Worm (Caenorhabditis elegans): ENCODE data around the gene daz-1.

Gene daz-1

ce11 chrII:5455650-5456355 lies at the start of gene daz-1:
Gene daz-1 (plus strand): TSS chrII:5456305.
- no peak for TF ChIP-seq irx-1 (tag; optimal IDR thresholded peaks at IDR 0.05)
- TF ChIP-seq zag-1 (tag; optimal IDR thresholded peaks at IDR 0.05) = no peak
- no peak for TF ChIP-seq nhr-237 (tag; optimal IDR thresholded peaks at IDR 0.05)
- no peak for TF ChIP-seq hlh-17 (GFP tag; optimal IDR thresholded peaks at IDR 0.05; ENCODE audit: borderline replicate concordance)
- TF ChIP-seq zip-4 (GFP tag; optimal IDR thresholded peaks at IDR 0.05) = no peak
- TF ChIP-seq jun-1 (tag; optimal IDR thresholded peaks at IDR 0.05) = no peak
- no peak for TF ChIP-seq unc-86 (tag; optimal IDR thresholded peaks at IDR 0.05)
- no peak for TF ChIP-seq lir-3 (tag; optimal IDR thresholded peaks at IDR 0.05; ENCODE audit: poor library complexity)
- no peak for TF ChIP-seq efl-1 (optimal IDR thresholded peaks at IDR 0.05)
- no peak for TF ChIP-seq efl-1 (GFP tag; optimal IDR thresholded peaks at IDR 0.05 in 1 of 2)

ce11 chrII:5407548-5407947 lies 48.6 kb upstream of the daz-1 start, which contains the start of gene clec-141:
Gene clec-141 (minus strand): TSS chrII:5407648.
- TF ChIP-seq Y116A8C.19 (tag; optimal IDR thresholded peaks at IDR 0.05; ENCODE audit: borderline replicate concordance) = no peak
- TF ChIP-seq ztf-4 (tag; optimal IDR thresholded peaks at IDR 0.05) = no peak
- TF ChIP-seq tbx-2 (tag; optimal IDR thresholded peaks at IDR 0.05) = no peak
- TF ChIP-seq nhr-47 (tag; optimal IDR thresholded peaks at IDR 0.05) = no peak
- no peak for TF ChIP-seq lin-35 (GFP tag; optimal IDR thresholded peaks at IDR 0.05)
- TF ChIP-seq swsn-7 (tag; optimal IDR thresholded peaks at IDR 0.05) = no peak

ce11 chrII:5408924-5409323 lies 47.2 kb upstream of the daz-1 start, which contains the start of the genes EEED8.12 and EEED8.4:
Gene EEED8.12 (minus strand): TSS chrII:5409024.
Gene EEED8.4 (plus strand): TSS chrII:5409319.
- TF ChIP-seq hlh-4 (tag; optimal IDR thresholded peaks at IDR 0.05) (no peak), vab-15 (tag; optimal IDR thresholded peaks at IDR 0.05) (no peak), ceh-82 (tag; optimal IDR thresholded peaks at IDR 0.05) (no peak), isw-1 (GFP tag; IDR thresholded peaks at IDR 0.05) (no peak), lin-15B (tag; optimal IDR thresholded peaks at IDR 0.05) (no peak), tlp-1 (tag; optimal IDR thresholded peaks at IDR 0.05) (no peak), elt-2 (tag; optimal IDR thresholded peaks at IDR 0.05) (no peak), tbx-2 (tag; optimal IDR thresholded peaks at IDR 0.05) (no peak), aly-2 (tag; optimal IDR thresholded peaks at IDR 0.05) (no peak), lin-39 (tag; optimal IDR thresholded peaks at IDR 0.05) (no peak), ceh-90 (tag; optimal IDR thresholded peaks at IDR 0.05) (no peak), sptf-1 (tag; optimal IDR thresholded peaks at IDR 0.05) (no peak), mab-9 (GFP tag; IDR thresholded peaks at IDR 0.05) (no peak)

- TF ChIP-seq lin-39 (tag; optimal IDR thresholded peaks at IDR 0.05) (no peak), unc-86 (tag; optimal IDR thresholded peaks at IDR 0.05) (no peak), swsn-7 (tag; optimal IDR thresholded peaks at IDR 0.05) (no peak), xbp-1 (tag; optimal IDR thresholded peaks at IDR 0.05) (no peak), skn-1 (tag; optimal IDR thresholded peaks at IDR 0.05) (no peak), elt-3 (tag; optimal IDR thresholded peaks at IDR 0.05) (no peak)
These were observed 43.6 kb upstream of the daz-1 start, which contains the start of the genes EEED8.13 and EEED8.18 for ce11 chrII:5412467-5412866. Gene EEED8.13 (minus strand): TSS chrII:5412567. Gene EEED8.18 (minus strand): TSS chrII:5412610.

DNA sequence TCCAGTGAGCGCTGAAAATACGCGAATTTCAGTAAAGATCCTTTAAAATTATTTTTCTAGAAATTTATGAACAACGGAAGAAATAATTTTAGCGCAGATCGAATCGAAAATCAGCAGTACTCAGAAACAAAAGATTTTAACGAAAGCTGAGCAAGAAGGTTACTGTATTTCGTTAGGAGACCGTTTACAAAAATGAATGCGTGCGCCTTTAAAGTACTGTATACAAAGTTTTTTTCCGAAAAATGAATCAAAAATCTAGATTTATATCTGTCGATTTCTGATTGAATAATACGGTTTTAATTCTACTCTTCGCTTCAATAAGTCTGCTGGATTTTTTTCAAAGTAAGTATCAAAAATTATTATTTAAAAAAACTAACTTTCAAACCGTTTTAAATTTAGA lies 42.1 kb upstream of the daz-1 start, which contains the start of the genes EEED8.14 and EEED8.3:
TSS of gene EEED8.14 (minus strand) at position 13 of the 400 bp plus-strand sequence.
TSS of gene EEED8.3 (plus strand) at position 237 of the 400 bp plus-strand sequence.
- TF ChIP-seq isw-1 (GFP tag; IDR thresholded peaks at IDR 0.05) (no peak), ceh-8 (GFP tag; optimal IDR thresholded peaks at IDR 0.05) (no peak), sptf-1 (tag; optimal IDR thresholded peaks at IDR 0.05) (no peak), hpl-2 (GFP tag; optimal IDR thresholded peaks at IDR 0.05) (no peak), ceh-90 (tag; optimal IDR thresholded peaks at IDR 0.05) (no peak), mdl-1 (tag; optimal IDR thresholded peaks at IDR 0.05) (no peak)

Measured in whole organism, L1 larva.